Fruit fly (Drosophila melanogaster) whole organism, embryonic: ENCODE data around the gene jv.

ENCODE experiments used
- Antp ChIP-seq: fragments of 200-800 bp; sonication (Bioruptor generic); optimal IDR thresholded peaks from 3 replicates; lab custom pipeline; 2016; ENCODE audit warnings: missing biosample characterization, missing genetic modification characterization
- B-H1 ChIP-seq: fragments of 200-800 bp; sonication (Bioruptor generic); IDR thresholded peaks from 3 replicates; pipeline ENCODE4 v1.3.6; 2022; ENCODE audit warnings: missing biosample characterization, missing genetic modification characterization
- Bgb ChIP-seq: fragments of 200-800 bp; sonication (Bioruptor generic); IDR thresholded peaks from 2 replicates; pipeline ENCODE4 v1.3.6; 2022; ENCODE audit warnings: missing biosample characterization, missing genetic modification characterization; ENCODE audit not compliant: partially characterized antibody
- CG10321 ChIP-seq: fragments of 200-800 bp; sonication (Bioruptor generic); IDR thresholded peaks from 2 replicates; pipeline ENCODE4 v1.3.6; 2022; ENCODE audit warnings: missing biosample characterization, missing genetic modification characterization
- CG12659 ChIP-seq: fragments of 200-800 bp; sonication (Bioruptor generic); optimal IDR thresholded peaks from 3 replicates; lab custom pipeline; 2017; ENCODE audit warnings: mild to moderate bottlenecking, missing biosample characterization, missing genetic modification reagents, missing genetic modification characterization
- CG14860 ChIP-seq: fragments of 200-800 bp; sonication (Bioruptor generic); IDR thresholded peaks from 3 replicates; pipeline ENCODE4 v1.3.6; 2022; ENCODE audit warnings: missing biosample characterization, missing genetic modification characterization; ENCODE audit not compliant: partially characterized antibody
- CG17186 ChIP-seq: fragments of 200-800 bp; sonication (Bioruptor generic); optimal IDR thresholded peaks from 3 replicates; lab custom pipeline; 2017; ENCODE audit warnings: missing biosample characterization, missing genetic modification reagents, missing genetic modification characterization
- CG32532 ChIP-seq: fragments of 200-800 bp; sonication (Bioruptor generic); IDR thresholded peaks from 2 replicates; pipeline ENCODE4 v1.3.6; 2022; ENCODE audit warnings: missing biosample characterization, missing genetic modification characterization
- CG3838 ChIP-seq: fragments of 200-800 bp; sonication (Bioruptor generic); optimal IDR thresholded peaks from 3 replicates; lab custom pipeline; 2016; ENCODE audit warnings: missing biosample characterization, missing genetic modification characterization
- CG8290 ChIP-seq, 3 experiments: fragments of 200-800 bp; sonication (Bioruptor generic); optimal IDR thresholded peaks; 2 replicates each; lab custom pipeline; 2016 to 2019; ENCODE audit warnings: missing biosample characterization in 3 of 3, missing genetic modification characterization in 3 of 3, mild to moderate bottlenecking in 2 of 3, moderate library complexity in 1 of 3
- CG9437 ChIP-seq: fragments of 200-800 bp; sonication (Bioruptor generic); optimal IDR thresholded peaks from 2 replicates; lab custom pipeline; 2018; ENCODE audit warnings: missing biosample characterization, mild to moderate bottlenecking, missing genetic modification characterization
- CG9609 ChIP-seq: fragments of 200-800 bp; sonication (Bioruptor generic); optimal IDR thresholded peaks from 3 replicates; lab custom pipeline; 2016; ENCODE audit warnings: missing biosample characterization, missing genetic modification characterization
- CG9797 ChIP-seq: fragments of 200-800 bp; sonication (Bioruptor generic); optimal IDR thresholded peaks from 3 replicates; lab custom pipeline; 2018; ENCODE audit warnings: missing biosample characterization, mild to moderate bottlenecking, missing genetic modification characterization
- CG9932 ChIP-seq: fragments of 200-800 bp; sonication (Bioruptor generic); IDR thresholded peaks from 2 replicates; pipeline ENCODE4 v1.3.6; 2022; ENCODE audit warnings: missing biosample characterization, missing genetic modification characterization
- Dll ChIP-seq: fragments of 200-800 bp; sonication (Bioruptor generic); IDR thresholded peaks from 4 replicates; pipeline ENCODE4 v1.3.6; 2022; ENCODE audit warnings: missing biosample characterization, missing genetic modification characterization; ENCODE audit not compliant: partially characterized antibody
- Dp ChIP-seq: fragments of 200-800 bp; sonication (Bioruptor generic); optimal IDR thresholded peaks from 2 replicates; lab custom pipeline; 2018; ENCODE audit warnings: missing biosample characterization, mild to moderate bottlenecking, missing genetic modification characterization, moderate library complexity
- Ets65A ChIP-seq: fragments of 200-800 bp; sonication (Bioruptor generic); peaks from one replicate; lab custom pipeline; 2016; ENCODE audit warnings: missing biosample characterization, missing genetic modification characterization
- GATAe ChIP-seq: fragments of 200-800 bp; sonication (Bioruptor generic); conservative IDR thresholded peaks from 2 replicates; pipeline ENCODE4 v1.3.6; 2022; ENCODE audit warnings: missing biosample characterization, missing genetic modification characterization
- HLH4C ChIP-seq: fragments of 200-800 bp; sonication (Bioruptor generic); IDR thresholded peaks from 3 replicates; pipeline ENCODE4 v1.3.6; 2022; ENCODE audit warnings: missing biosample characterization, missing genetic modification characterization; ENCODE audit not compliant: partially characterized antibody
- Hr51 ChIP-seq, 2 experiments: fragments of 200-800 bp; sonication (Bioruptor generic); optimal IDR thresholded peaks; 2 replicates in 1 of 2; 3 replicates in 1 of 2; lab custom pipeline; 2016 to 2018; ENCODE audit warnings: missing biosample characterization in 2 of 2, missing genetic modification characterization in 2 of 2, mild to moderate bottlenecking in 1 of 2, moderate library complexity in 1 of 2
- Hsf ChIP-seq: fragments of 200-800 bp; sonication (Bioruptor generic); optimal IDR thresholded peaks from 3 replicates; lab custom pipeline; 2016; ENCODE audit warnings: missing biosample characterization, missing genetic modification characterization
- MBD-R2 ChIP-seq: fragments of 200-800 bp; sonication (Bioruptor generic); IDR thresholded peaks from 2 replicates; pipeline ENCODE4 v1.3.6; 2022; ENCODE audit warnings: missing biosample characterization, missing genetic modification characterization
- Med ChIP-seq: fragments of 200-800 bp; sonication (Bioruptor generic); peaks from one replicate; lab custom pipeline; 2016; ENCODE audit warnings: missing biosample characterization, missing genetic modification characterization, mild to moderate bottlenecking, inconsistent platforms, moderate library complexity
- Meics ChIP-seq: fragments of 200-800 bp; sonication (Bioruptor generic); optimal IDR thresholded peaks from 2 replicates; lab custom pipeline; 2017; ENCODE audit warnings: missing biosample characterization, mild to moderate bottlenecking, missing genetic modification characterization
- NC2β ChIP-seq: fragments of 200-800 bp; sonication (Bioruptor generic); optimal IDR thresholded peaks from 2 replicates; lab custom pipeline; 2016; ENCODE audit warnings: missing biosample characterization, missing genetic modification characterization
- Optix ChIP-seq: fragments of 200-800 bp; sonication (Bioruptor generic); IDR thresholded peaks from 3 replicates; pipeline ENCODE4 v1.3.6; 2022; ENCODE audit warnings: missing biosample characterization, missing genetic modification characterization
- Scr ChIP-seq: fragments of 200-800 bp; sonication (Bioruptor generic); IDR thresholded peaks from 2 replicates; pipeline ENCODE4 v1.3.6; 2022; ENCODE audit warnings: missing biosample characterization, missing genetic modification characterization; ENCODE audit not compliant: partially characterized antibody
- amos ChIP-seq: fragments of 200-800 bp; sonication (Bioruptor generic); IDR thresholded peaks from 2 replicates; pipeline ENCODE4 v1.3.6; 2022; ENCODE audit warnings: missing biosample characterization, missing genetic modification characterization; ENCODE audit not compliant: partially characterized antibody
- bcd ChIP-seq: fragments of 200-800 bp; sonication (Bioruptor generic); optimal IDR thresholded peaks from 2 replicates; lab custom pipeline; 2017; ENCODE audit warnings: missing biosample characterization, mild to moderate bottlenecking, missing genetic modification characterization
- cwo ChIP-seq: fragments of 200-800 bp; sonication (Bioruptor generic); optimal IDR thresholded peaks from 3 replicates; lab custom pipeline; 2017; ENCODE audit warnings: missing biosample characterization, missing genetic modification characterization, mild to moderate bottlenecking, moderate library complexity, missing genetic modification reagents
- dm ChIP-seq: fragments of 200-800 bp; sonication (Bioruptor generic); optimal IDR thresholded peaks from 3 replicates; lab custom pipeline; 2016; ENCODE audit warnings: missing biosample characterization, missing genetic modification characterization
- ems ChIP-seq: fragments of 200-800 bp; sonication (Bioruptor generic); optimal IDR thresholded peaks from 3 replicates; lab custom pipeline; 2016; ENCODE audit warnings: missing biosample characterization, missing genetic modification characterization
- en ChIP-seq: fragments of 200-800 bp; sonication (Bioruptor generic); optimal IDR thresholded peaks from 2 replicates; lab custom pipeline; 2016; ENCODE audit warnings: missing biosample characterization, missing genetic modification characterization
- ewg ChIP-seq: fragments of 200-800 bp; sonication (Bioruptor generic); optimal IDR thresholded peaks from 3 replicates; lab custom pipeline; 2017; ENCODE audit warnings: mild to moderate bottlenecking, missing biosample characterization, missing genetic modification reagents, missing genetic modification characterization
- klu ChIP-seq: fragments of 200-800 bp; sonication (Bioruptor generic); IDR thresholded peaks from 2 replicates; pipeline ENCODE4 v1.3.6; 2022; ENCODE audit warnings: missing biosample characterization, missing genetic modification characterization
- kni ChIP-seq: fragments of 200-800 bp; sonication (Bioruptor generic); optimal IDR thresholded peaks from 3 replicates; lab custom pipeline; 2017; ENCODE audit warnings: mild to moderate bottlenecking, missing biosample characterization, missing genetic modification reagents, missing genetic modification characterization
- knrl ChIP-seq: fragments of 200-800 bp; sonication (Bioruptor generic); IDR thresholded peaks from 3 replicates; pipeline ENCODE4 v1.3.6; 2022; ENCODE audit warnings: missing biosample characterization, missing genetic modification characterization; ENCODE audit not compliant: partially characterized antibody
- lmd ChIP-seq: fragments of 200-800 bp; sonication (Bioruptor generic); IDR thresholded peaks from 2 replicates; pipeline ENCODE4 v1.3.6; 2022; ENCODE audit warnings: missing biosample characterization, missing genetic modification characterization
- nmo ChIP-seq: fragments of 200-800 bp; sonication (Bioruptor generic); optimal IDR thresholded peaks from 2 replicates; lab custom pipeline; 2018; ENCODE audit warnings: missing biosample characterization, mild to moderate bottlenecking, missing genetic modification characterization, moderate library complexity
- pzg ChIP-seq: fragments of 200-800 bp; sonication (Bioruptor generic); optimal IDR thresholded peaks from 3 replicates; lab custom pipeline; 2018; ENCODE audit warnings: missing biosample characterization, mild to moderate bottlenecking, missing genetic modification characterization, moderate library complexity
- sd ChIP-seq: fragments of 200-800 bp; sonication (Bioruptor generic); optimal IDR thresholded peaks from 3 replicates; lab custom pipeline; 2018; ENCODE audit warnings: missing biosample characterization, mild to moderate bottlenecking, missing genetic modification characterization, moderate library complexity
- trem ChIP-seq: fragments of 200-800 bp; optimal IDR thresholded peaks from 3 replicates; lab custom pipeline; 2019; ENCODE audit warnings: missing biosample characterization, mild to moderate bottlenecking, missing genetic modification characterization, moderate library complexity
- unc-4 ChIP-seq: fragments of 200-800 bp; sonication (Bioruptor generic); IDR thresholded peaks from 2 replicates; pipeline ENCODE4 v1.3.6; 2022; ENCODE audit warnings: missing biosample characterization, missing genetic modification characterization; ENCODE audit not compliant: partially characterized antibody
- wor ChIP-seq: fragments of 200-800 bp; sonication (Bioruptor generic); IDR thresholded peaks from 2 replicates; pipeline ENCODE4 v1.3.6; 2022; ENCODE audit warnings: missing biosample characterization, missing genetic modification characterization
- zfh2 ChIP-seq: fragments of 200-800 bp; sonication (Bioruptor generic); optimal IDR thresholded peaks from 2 replicates; lab custom pipeline; 2016; ENCODE audit warnings: missing biosample characterization, missing genetic modification characterization

The jv gene

dm6 chr3L:6608884-6609552 is 19.7 kb upstream of the jv start, which contains the start of gene axed (continued):
- TF ChIP-seq klu (GFP tag; lab: Robert Waterston, UW) (no peak), GATAe (GFP tag; lab: Robert Waterston, UW) (no peak), HLH4C (no peak)
- TF ChIP-seq, all 482 proteins: peak for 110

DNA sequence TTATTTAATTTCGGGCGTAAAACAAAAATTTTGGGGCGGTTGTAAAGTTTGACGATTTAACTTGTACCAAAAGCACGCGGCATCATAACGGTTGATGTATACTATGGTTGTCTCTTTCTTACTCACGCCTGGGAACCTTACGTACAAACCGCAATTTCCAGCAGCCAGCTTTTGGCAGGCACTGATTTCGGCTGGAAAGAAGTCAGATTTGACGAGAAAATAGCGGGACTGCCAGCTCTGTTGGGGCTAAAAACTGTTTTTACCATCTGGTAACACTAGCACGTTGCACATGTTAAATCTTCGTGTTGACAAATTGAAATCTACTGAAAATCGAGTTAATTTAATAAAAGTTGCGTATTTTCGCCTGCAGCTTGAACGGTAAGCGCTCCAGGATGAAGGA is 16.6 kb upstream of the jv start, which contains the start of gene zpg:
zpg (minus strand) TSS at position 108 of the 400 bp plus-strand sequence.
- TF ChIP-seq Dll (GFP tag; lab: Robert Waterston, UW): peak; percentile 36; the same call in 1 of the 4 replicates
- TF ChIP-seq CG17186: peak; percentile 39
- peak; percentile 98 for TF ChIP-seq dm (GFP tag; lab: Kevin White, UChicago)
- TF ChIP-seq trem: peak; percentile 59
- no peak; the same call in 1 of the 2 replicates for TF ChIP-seq lmd (GFP tag; lab: Robert Waterston, UW)
- no peak for TF ChIP-seq kni
- peak; percentile 98 for TF ChIP-seq CG9437 (GFP tag; lab: Kevin White, UChicago)
- TF ChIP-seq Ets65A (GFP tag; lab: Kevin White, UChicago): peak; percentile 87
- peak; percentile 37; the same call in 1 of the 3 replicates for TF ChIP-seq HLH4C
- TF ChIP-seq Dp (GFP tag; lab: Kevin White, UChicago): peak; percentile 79
- peak; percentile 78 for TF ChIP-seq CG9797 (GFP tag; lab: Kevin White, UChicago)
- TF ChIP-seq pzg: peak; percentile 96
- TF ChIP-seq ewg: peak; percentile 30
- peak; percentile 30 for TF ChIP-seq ems
- peak; percentile 15 for TF ChIP-seq zfh2 (GFP tag; lab: Kevin White, UChicago)
- peak; percentile 97 for TF ChIP-seq MBD-R2 (GFP tag; lab: Robert Waterston, UW)
- TF ChIP-seq bcd (GFP tag; lab: Kevin White, UChicago): peak; percentile 38
- no peak for TF ChIP-seq CG3838 (GFP tag; lab: Kevin White, UChicago)
- peak; percentile 69 for TF ChIP-seq knrl (GFP tag; lab: Robert Waterston, UW)
- TF ChIP-seq Optix (GFP tag; lab: Robert Waterston, UW): no peak
- peak; percentile 71 for TF ChIP-seq nmo (GFP tag; lab: Kevin White, UChicago)
- TF ChIP-seq amos: peak; percentile 63
- no peak for TF ChIP-seq en (GFP tag; lab: Kevin White, UChicago)
- TF ChIP-seq CG12659: peak; percentile 72
- no peak for TF ChIP-seq B-H1 (GFP tag; lab: Robert Waterston, UW)
- TF ChIP-seq Hr51 (GFP tag; optimal IDR thresholded peaks at IDR 0.05; lab: Kevin White, UChicago): peak in 1 of 2 experiments; percentile 7
- TF ChIP-seq CG9609: peak; percentile 26
- no peak for TF ChIP-seq CG14860 (GFP tag; lab: Robert Waterston, UW)
- no peak for TF ChIP-seq Antp (GFP tag; lab: Kevin White, UChicago)
- TF ChIP-seq sd: no peak
- peak; percentile 34; the same call in 1 of the 2 replicates for TF ChIP-seq unc-4 (GFP tag; lab: Robert Waterston, UW)
- peak; percentile 96 for TF ChIP-seq CG10321 (GFP tag; lab: Robert Waterston, UW)
- peak; percentile 5 for TF ChIP-seq Meics (GFP tag; lab: Kevin White, UChicago)
- TF ChIP-seq Med (GFP tag; lab: Kevin White, UChicago): peak; percentile 93
- TF ChIP-seq NC2β (GFP tag; lab: Kevin White, UChicago): peak; percentile 42
- TF ChIP-seq Bgb (GFP tag; lab: Robert Waterston, UW): peak; percentile 69; the same call in 1 of the 2 replicates
- 0 out of 2 replicates have a peak, but pooled peaks have one; percentile 15 for TF ChIP-seq CG32532 (GFP tag; lab: Robert Waterston, UW)
- no peak for TF ChIP-seq wor (GFP tag; lab: Robert Waterston, UW)
- TF ChIP-seq CG9932: peak; percentile 39; the same call in 1 of the 2 replicates
- TF ChIP-seq cwo (GFP tag; lab: Kevin White, UChicago): no peak
- no peak for TF ChIP-seq Hsf
- TF ChIP-seq CG8290 (GFP tag; optimal IDR thresholded peaks at IDR 0.05; lab: Kevin White, UChicago): no peak
- peak in 1 of 2 experiments; percentile 11 for TF ChIP-seq CG8290 (tag; optimal IDR thresholded peaks at IDR 0.05; lab: Kevin White, UChicago)
- peak; percentile 48; the same call in 1 of the 2 replicates for TF ChIP-seq Scr (GFP tag; lab: Robert Waterston, UW)
